Worm (Caenorhabditis elegans) whole organism, L3 larva: ENCODE results near the gene gta-1.

Source experiments
- ceh-82 ChIP-seq: fragments of 150-350 bp; optimal IDR thresholded peaks from 2 replicates; lab custom pipeline; 2014; ENCODE audit warnings: missing biosample characterization, missing genetic modification characterization
- egl-5 ChIP-seq: fragments of 150-350 bp; optimal IDR thresholded peaks from 2 replicates; lab custom pipeline; 2017; ENCODE audit warnings: missing biosample characterization, missing genetic modification reagents, missing genetic modification characterization, inconsistent platforms
- elt-3 ChIP-seq, 3 experiments: fragments of 150-350 bp in 1 of 3; sonication (generic microtip) in 2 of 3; optimal IDR thresholded peaks; 2 replicates in 2 of 3; 4 replicates in 1 of 3; lab custom pipeline; 2014 to 2017; ENCODE audit warnings: missing biosample characterization in 3 of 3, missing genetic modification characterization in 3 of 3
- fkh-10 ChIP-seq: sonication (generic microtip); optimal IDR thresholded peaks from 2 replicates; lab custom pipeline; 2017; ENCODE audit warnings: missing biosample characterization, missing genetic modification reagents, missing genetic modification characterization
- fos-1 ChIP-seq: fragments of 150-350 bp; optimal IDR thresholded peaks from 2 replicates; lab custom pipeline; 2014; ENCODE audit warnings: missing biosample characterization, missing genetic modification characterization
- lin-39 ChIP-seq: fragments of 150-350 bp; optimal IDR thresholded peaks from 2 replicates; lab custom pipeline; 2018; ENCODE audit warnings: missing biosample characterization, missing genetic modification reagents, missing genetic modification characterization
- mdl-1 ChIP-seq: fragments of 150-350 bp; optimal IDR thresholded peaks from 2 replicates; lab custom pipeline; 2014; ENCODE audit warnings: missing biosample characterization, missing genetic modification characterization
- nhr-11 ChIP-seq: fragments of 150-350 bp; optimal IDR thresholded peaks from 2 replicates; lab custom pipeline; 2014; ENCODE audit warnings: missing biosample characterization, missing genetic modification characterization
- nhr-237 ChIP-seq: fragments of 150-350 bp; optimal IDR thresholded peaks from 2 replicates; lab custom pipeline; 2014; ENCODE audit warnings: missing biosample characterization, missing genetic modification characterization
- pha-4 ChIP-seq: fragments of 150-350 bp; optimal IDR thresholded peaks from 2 replicates; lab custom pipeline; 2014; ENCODE audit warnings: missing biosample characterization, missing genetic modification reagents, missing genetic modification characterization
- sea-2 ChIP-seq: fragments of 150-350 bp; sonication (generic microtip); optimal IDR thresholded peaks from 4 replicates; lab custom pipeline; 2014; ENCODE audit warnings: missing biosample characterization, missing genetic modification reagents, missing genetic modification characterization
- snpc-4 ChIP-seq: fragments of 150-350 bp; optimal IDR thresholded peaks from 2 replicates; lab custom pipeline; 2014; ENCODE audit warnings: missing biosample characterization, missing genetic modification characterization
- ztf-11 ChIP-seq: fragments of 150-350 bp; optimal IDR thresholded peaks from 2 replicates; lab custom pipeline; 2014; ENCODE audit warnings: missing biosample characterization, missing genetic modification characterization

- TF ChIP-seq mdl-1 (tag; lab: Kevin White, UChicago), result no peak
- TF ChIP-seq fos-1 (tag; lab: Kevin White, UChicago), result no peak
- TF ChIP-seq ztf-11, result no peak
- TF ChIP-seq egl-5 (tag; lab: Kevin White, UChicago), result no peak
- TF ChIP-seq nhr-237 (tag; lab: Kevin White, UChicago), result no peak
- TF ChIP-seq snpc-4 (tag; lab: Kevin White, UChicago), result no peak
- no peak for TF ChIP-seq ceh-82 (tag; lab: Kevin White, UChicago)
- no peak for TF ChIP-seq fkh-10 (GFP tag; lab: Kevin White, UChicago)
- no peak for TF ChIP-seq lin-39 (tag; lab: Kevin White, UChicago)
- TF ChIP-seq elt-3 (tag; optimal IDR thresholded peaks at IDR 0.05; lab: Kevin White, UChicago), result no peak
- peak; percentile 56 for TF ChIP-seq pha-4
- no peak for TF ChIP-seq sea-2 (GFP tag; lab: Kevin White, UChicago)
- TF ChIP-seq nhr-11 (tag; lab: Kevin White, UChicago), result no peak
Observed at ce11 chrIV:10174932-10175732, 5.3 kb upstream of the gta-1 start.
